Worm (Caenorhabditis elegans): ENCODE results near the gene R09H3.2.

Gene R09H3.2

DNA sequence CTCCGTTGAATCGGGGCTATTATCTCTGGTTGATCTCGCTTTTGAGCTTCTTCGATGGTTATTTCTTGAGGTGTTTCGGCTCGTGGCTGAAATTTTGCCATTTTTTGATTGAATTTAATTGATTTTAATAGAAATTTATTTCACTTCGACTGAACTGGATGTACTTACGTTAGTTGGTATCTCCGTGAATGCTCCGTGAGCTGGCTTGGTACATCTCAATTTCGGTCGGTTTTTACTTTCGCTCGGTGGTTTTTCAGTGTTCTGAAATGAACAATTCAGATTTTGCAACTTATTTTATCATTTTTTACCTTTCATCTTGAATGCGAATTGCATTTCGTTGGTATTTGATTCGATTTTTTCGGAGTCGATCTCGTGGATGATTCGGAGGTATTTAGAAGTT, at the start of gene R09H3.2:
Gene R09H3.2 (minus strand): TSS at position 101 of the 400 bp plus-strand sequence.
- TF ChIP-seq F52B5.7 (tag; optimal IDR thresholded peaks at IDR 0.05) (no peak), B0019.2 (GFP tag; conservative IDR thresholded peaks at IDR 0.05) (no peak), mes-4 (tag; optimal IDR thresholded peaks at IDR 0.05) (no peak), him-1 (tag; optimal IDR thresholded peaks at IDR 0.05) (no peak), tbx-9 (tag; optimal IDR thresholded peaks at IDR 0.05; ENCODE audit: borderline replicate concordance) (no peak)

DNA sequence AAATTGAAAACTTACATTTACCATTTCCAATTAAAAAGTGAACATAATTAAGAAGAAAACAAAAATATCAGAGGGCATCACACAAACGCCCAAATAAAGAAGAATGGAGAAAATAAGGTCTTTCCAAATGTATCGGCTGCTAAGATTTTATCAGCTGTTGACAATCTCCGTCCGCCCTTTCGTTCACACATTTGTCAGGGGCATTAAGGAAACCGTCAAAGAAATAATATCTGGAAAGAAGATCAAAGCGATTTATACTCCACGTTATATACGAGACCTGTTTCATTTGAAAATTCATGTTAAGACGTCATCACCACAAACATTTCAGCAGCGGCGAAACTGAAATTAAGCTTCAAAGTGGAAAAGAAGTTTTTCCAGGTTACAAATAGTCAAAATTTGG, 47.7 kb upstream of the R09H3.2 start, which contains the start of gene fbxa-52:
Gene fbxa-52 (minus strand): TSS at position 101 of the 400 bp plus-strand sequence.
- TF ChIP-seq pbrm-1 (GFP tag; IDR thresholded peaks at IDR 0.05) (no peak), nhr-80 (tag; optimal IDR thresholded peaks at IDR 0.05) (no peak), egrh-3 (GFP tag; IDR thresholded peaks at IDR 0.05) (no peak), unc-62 (GFP tag; optimal IDR thresholded peaks at IDR 0.05) (no peak), dpl-1 (GFP tag; optimal IDR thresholded peaks at IDR 0.05) (no peak), nhr-120 (GFP tag; IDR thresholded peaks at IDR 0.05) (no peak)

DNA sequence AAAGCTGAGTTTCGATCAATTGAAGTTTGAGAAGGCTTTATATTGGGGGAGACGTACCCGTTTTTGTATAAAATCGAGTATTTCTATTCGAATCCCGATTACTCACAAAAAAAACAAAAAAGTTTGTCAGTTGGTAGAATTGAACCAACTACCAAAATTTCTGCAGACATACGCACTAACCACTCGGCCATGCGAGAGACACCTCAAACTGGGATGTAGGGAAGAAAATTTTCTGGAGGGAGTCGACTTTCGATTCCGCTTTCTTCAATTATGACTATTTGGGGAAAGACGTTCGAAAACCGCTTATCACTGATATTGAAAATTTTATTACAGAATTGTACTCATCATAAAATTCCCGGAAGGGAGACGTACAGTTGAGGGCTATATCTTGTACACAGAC, 42.4 kb upstream of the R09H3.2 start:
- TF ChIP-seq tbp1 (GFP tag; optimal IDR thresholded peaks at IDR 0.05) (peak; percentile 81), B0261.1 (tag; optimal IDR thresholded peaks at IDR 0.05) (peak; percentile 59), rpc-1 (optimal IDR thresholded peaks at IDR 0.05) (peak; percentile 22), rpc-1 (tag; optimal IDR thresholded peaks at IDR 0.05) (peak; percentile 65), lin-26 (GFP tag; IDR thresholded peaks at IDR 0.05) (peak; percentile 53; the same call in 1 of the 2 replicates)

DNA sequence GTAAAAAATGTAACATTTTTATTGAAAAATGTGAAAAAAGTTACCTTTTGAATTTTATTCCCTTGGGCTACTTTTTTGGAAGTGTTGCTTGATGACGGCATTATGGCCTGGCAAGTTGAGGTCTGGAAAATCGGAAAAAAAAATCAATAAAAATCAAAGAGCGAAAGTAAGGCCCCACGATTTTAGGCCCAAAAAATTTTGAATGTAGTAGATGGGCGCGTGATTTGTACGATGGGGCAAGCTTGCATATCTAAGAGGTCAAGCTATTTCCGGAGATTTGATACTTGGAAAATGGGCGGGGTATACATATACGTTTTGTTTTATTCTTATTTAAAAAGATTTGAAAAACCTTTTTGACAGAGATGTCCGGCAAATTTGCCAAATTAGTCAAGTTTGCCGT, 41.7 kb upstream of the R09H3.2 start, which contains the start of gene F07G6.5:
Gene F07G6.5 (minus strand): TSS at position 101 of the 400 bp plus-strand sequence.
- TF ChIP-seq dox-1 (GFP tag; IDR thresholded peaks at IDR 0.05) = no peak
- TF ChIP-seq sdz-38 (tag; optimal IDR thresholded peaks at IDR 0.05) = no peak
- TF ChIP-seq madf-8 (GFP tag; conservative IDR thresholded peaks at IDR 0.05) = no peak
- no peak for TF ChIP-seq zim-3 (tag; optimal IDR thresholded peaks at IDR 0.05)
- TF ChIP-seq F22D6.2 (tag; optimal IDR thresholded peaks at IDR 0.05) = no peak
- TF ChIP-seq ceh-58 (GFP tag; IDR thresholded peaks at IDR 0.05) = no peak
- no peak for TF ChIP-seq T07F8.4 (tag; optimal IDR thresholded peaks at IDR 0.05)
- no peak for TF ChIP-seq attf-3 (GFP tag; conservative IDR thresholded peaks at IDR 0.05)
- TF ChIP-seq lag-1 (GFP tag; IDR thresholded peaks at IDR 0.05) = no peak
- no peak for TF ChIP-seq bed-1 (GFP tag; IDR thresholded peaks at IDR 0.05)
- TF ChIP-seq sea-2 (GFP tag; IDR thresholded peaks at IDR 0.05) = no peak
- no peak for TF ChIP-seq aptf-2 (GFP tag; conservative IDR thresholded peaks at IDR 0.05)
- no peak for TF ChIP-seq aptf-3 (GFP tag; IDR thresholded peaks at IDR 0.05)
- TF ChIP-seq snpc-3.4 (tag; optimal IDR thresholded peaks at IDR 0.05) = no peak

DNA sequence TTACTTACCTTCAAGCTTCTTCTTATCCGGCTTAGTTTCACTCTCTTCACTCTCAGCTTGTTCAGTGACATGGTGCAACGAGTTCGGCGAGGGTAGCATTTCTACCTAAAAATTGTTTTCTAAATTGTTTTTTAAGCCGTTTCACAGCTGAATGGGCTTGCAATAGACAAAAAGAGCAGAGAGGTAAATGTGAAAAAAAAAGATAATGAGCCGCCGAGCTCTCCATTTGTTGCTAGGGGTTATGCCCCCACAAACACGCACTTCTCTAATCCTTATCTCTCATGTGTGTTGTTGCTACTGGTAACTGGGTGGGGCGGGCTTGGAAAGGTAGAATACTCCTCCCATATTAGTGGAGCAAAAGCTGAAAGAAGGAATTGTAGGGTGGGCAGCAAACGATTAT, 39.0 kb upstream of the R09H3.2 start, which contains the start of gene C36C9.5:
Gene C36C9.5 (minus strand): TSS at position 101 of the 400 bp plus-strand sequence.
- no peak for TF ChIP-seq tlf-1 (GFP tag; optimal IDR thresholded peaks at IDR 0.05)
- no peak for TF ChIP-seq ztf-22 (GFP tag; optimal IDR thresholded peaks at IDR 0.05)
- no peak for TF ChIP-seq efl-1 (GFP tag; optimal IDR thresholded peaks at IDR 0.05)

DNA sequence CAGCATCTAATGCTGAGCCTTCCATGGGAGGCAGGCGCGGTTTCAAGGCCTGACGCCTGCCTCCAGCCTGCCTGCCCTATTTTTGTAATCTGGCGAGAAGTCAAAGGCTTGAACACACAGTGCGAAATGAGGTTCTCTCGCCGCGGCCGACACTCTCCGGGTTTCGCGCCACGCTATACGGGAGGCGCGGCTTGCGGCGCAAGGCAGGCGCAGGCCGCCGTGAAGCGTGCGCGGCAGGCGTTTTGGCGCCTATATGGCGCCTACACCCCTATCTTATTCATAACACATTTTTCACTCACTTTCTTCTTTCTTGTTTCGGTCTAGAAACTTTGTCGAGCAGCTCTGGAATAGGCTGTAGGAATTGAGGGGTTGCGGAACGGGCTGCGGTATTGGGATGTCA, 38.2 kb upstream of the R09H3.2 start:
- TF ChIP-seq zfh-2 (GFP tag; conservative IDR thresholded peaks at IDR 0.05) = peak; percentile 94
- TF ChIP-seq egrh-3 (GFP tag; IDR thresholded peaks at IDR 0.05) = peak; percentile 70; the same call in 1 of the 2 replicates
- no peak for TF ChIP-seq ztf-26 (tag; optimal IDR thresholded peaks at IDR 0.05)
- 0 out of 2 replicates have a peak, but pooled peaks have one; percentile 48 for TF ChIP-seq cebp-2 (GFP tag; IDR thresholded peaks at IDR 0.05)
